Worm (Caenorhabditis elegans) whole organism, L3 larva: ENCODE results near the gene eor-1.
A peak's percentile ranks its signal among the peaks of the same experiment; 100 is the strongest.

Experiments
- R02D3.7 ChIP-seq: fragments of 150-350 bp; optimal IDR thresholded peaks from 2 replicates; lab custom pipeline; 2014; ENCODE audit warnings: missing biosample characterization, missing genetic modification characterization
- ZK546.5 ChIP-seq: sonication (generic microtip); optimal IDR thresholded peaks from 2 replicates; lab custom pipeline; 2017; ENCODE audit warnings: missing biosample characterization, missing genetic modification characterization
- aly-2 ChIP-seq: fragments of 150-350 bp; optimal IDR thresholded peaks from 2 replicates; lab custom pipeline; 2014; ENCODE audit warnings: missing biosample characterization, missing genetic modification characterization
- ama-1 ChIP-seq: fragments of 150-350 bp; optimal IDR thresholded peaks from 2 replicates; lab custom pipeline; 2018
- ceh-16 ChIP-seq: sonication (generic microtip); optimal IDR thresholded peaks from 2 replicates; lab custom pipeline; 2017; ENCODE audit warnings: missing biosample characterization, missing genetic modification characterization
- ceh-28 ChIP-seq: fragments of 150-350 bp; optimal IDR thresholded peaks from 2 replicates; lab custom pipeline; 2014; ENCODE audit warnings: missing biosample characterization, missing genetic modification reagents, missing genetic modification characterization
- ceh-82 ChIP-seq: fragments of 150-350 bp; optimal IDR thresholded peaks from 2 replicates; lab custom pipeline; 2014; ENCODE audit warnings: missing biosample characterization, missing genetic modification characterization
- ceh-9 ChIP-seq: sonication (generic microtip); optimal IDR thresholded peaks from 2 replicates; lab custom pipeline; 2018; ENCODE audit warnings: missing biosample characterization, missing genetic modification characterization
- daf-12 ChIP-seq: fragments of 150-350 bp; optimal IDR thresholded peaks from 2 replicates; lab custom pipeline; 2014; ENCODE audit warnings: missing biosample characterization, missing genetic modification reagents, missing genetic modification characterization
- egl-27 ChIP-seq: sonication (generic microtip); optimal IDR thresholded peaks from 4 replicates; lab custom pipeline; 2017; ENCODE audit warnings: missing biosample characterization, missing genetic modification reagents, missing genetic modification characterization
- egl-5 ChIP-seq: fragments of 150-350 bp; optimal IDR thresholded peaks from 2 replicates; lab custom pipeline; 2017; ENCODE audit warnings: missing biosample characterization, missing genetic modification reagents, missing genetic modification characterization, inconsistent platforms
- elt-1 ChIP-seq: fragments of 150-350 bp; optimal IDR thresholded peaks from 2 replicates; lab custom pipeline; 2014; ENCODE audit warnings: missing biosample characterization, missing genetic modification characterization
- elt-2 ChIP-seq: sonication (generic microtip); optimal IDR thresholded peaks from 2 replicates; lab custom pipeline; 2016; ENCODE audit warnings: missing genetic modification reagents, mild to moderate bottlenecking, missing genetic modification characterization, missing compliant biosample characterization
- elt-3 ChIP-seq, 3 experiments: fragments of 150-350 bp in 1 of 3; sonication (generic microtip) in 2 of 3; optimal IDR thresholded peaks; 2 replicates in 2 of 3; 4 replicates in 1 of 3; lab custom pipeline; 2014 to 2017; ENCODE audit warnings: missing biosample characterization in 3 of 3, missing genetic modification characterization in 3 of 3
- eor-1 ChIP-seq, 2 experiments: fragments of 150-350 bp; optimal IDR thresholded peaks; 2 replicates each; lab custom pipeline; 2014 to 2018; ENCODE audit warnings: missing biosample characterization in 2 of 2, missing genetic modification characterization in 2 of 2
- fkh-10 ChIP-seq: sonication (generic microtip); optimal IDR thresholded peaks from 2 replicates; lab custom pipeline; 2017; ENCODE audit warnings: missing biosample characterization, missing genetic modification reagents, missing genetic modification characterization
- fkh-2 ChIP-seq: fragments of 150-350 bp; optimal IDR thresholded peaks from 2 replicates; lab custom pipeline; 2014; ENCODE audit warnings: missing biosample characterization, missing genetic modification reagents, missing genetic modification characterization
- fos-1 ChIP-seq: fragments of 150-350 bp; optimal IDR thresholded peaks from 2 replicates; lab custom pipeline; 2014; ENCODE audit warnings: missing biosample characterization, missing genetic modification characterization
- hmg-11 ChIP-seq: sonication (generic microtip); optimal IDR thresholded peaks from 2 replicates; lab custom pipeline; 2016; ENCODE audit warnings: missing genetic modification characterization, missing compliant biosample characterization
- jun-1 ChIP-seq: fragments of 150-350 bp; optimal IDR thresholded peaks from 2 replicates; lab custom pipeline; 2014; ENCODE audit warnings: missing biosample characterization, missing genetic modification reagents, missing genetic modification characterization
- lin-15B ChIP-seq: fragments of 150-350 bp; optimal IDR thresholded peaks from 2 replicates; lab custom pipeline; 2014; ENCODE audit warnings: missing biosample characterization, missing genetic modification characterization
- lin-39 ChIP-seq: fragments of 150-350 bp; optimal IDR thresholded peaks from 2 replicates; lab custom pipeline; 2018; ENCODE audit warnings: missing biosample characterization, missing genetic modification reagents, missing genetic modification characterization
- lsy-12 ChIP-seq: sonication (generic microtip); optimal IDR thresholded peaks from 2 replicates; lab custom pipeline; 2016; ENCODE audit warnings: mild to moderate bottlenecking, missing genetic modification characterization, missing compliant biosample characterization
- mdl-1 ChIP-seq: fragments of 150-350 bp; optimal IDR thresholded peaks from 2 replicates; lab custom pipeline; 2014; ENCODE audit warnings: missing biosample characterization, missing genetic modification characterization
- mml-1 ChIP-seq: fragments of 150-350 bp; sonication (generic microtip); optimal IDR thresholded peaks from 3 replicates; lab custom pipeline; 2014; ENCODE audit warnings: missing biosample characterization, missing genetic modification characterization
- nfya-1 ChIP-seq: sonication (generic microtip); optimal IDR thresholded peaks from 2 replicates; lab custom pipeline; 2017; ENCODE audit warnings: missing genetic modification characterization, mild to moderate bottlenecking, missing compliant biosample characterization, antibody characterized with exemption, moderate library complexity; ENCODE audit not compliant: insufficient read depth
- nhr-11 ChIP-seq: fragments of 150-350 bp; optimal IDR thresholded peaks from 2 replicates; lab custom pipeline; 2014; ENCODE audit warnings: missing biosample characterization, missing genetic modification characterization
- nhr-12 ChIP-seq: fragments of 150-350 bp; optimal IDR thresholded peaks from 2 replicates; lab custom pipeline; 2014; ENCODE audit warnings: missing biosample characterization, missing genetic modification characterization
- nhr-23 ChIP-seq: fragments of 150-350 bp; optimal IDR thresholded peaks from 2 replicates; lab custom pipeline; 2014; ENCODE audit warnings: missing biosample characterization, missing genetic modification reagents, missing genetic modification characterization
- nhr-237 ChIP-seq: fragments of 150-350 bp; optimal IDR thresholded peaks from 2 replicates; lab custom pipeline; 2014; ENCODE audit warnings: missing biosample characterization, missing genetic modification characterization
- nhr-25 ChIP-seq: sonication (generic microtip); optimal IDR thresholded peaks from 2 replicates; lab custom pipeline; 2017; ENCODE audit warnings: missing biosample characterization, missing genetic modification characterization
- nhr-28 ChIP-seq: fragments of 150-350 bp; optimal IDR thresholded peaks from 2 replicates; lab custom pipeline; 2014; ENCODE audit warnings: missing biosample characterization, missing genetic modification characterization
- nhr-43 ChIP-seq: sonication (generic microtip); optimal IDR thresholded peaks from 2 replicates; lab custom pipeline; 2016; ENCODE audit warnings: mild to moderate bottlenecking, missing genetic modification characterization, missing compliant biosample characterization; ENCODE audit not compliant: poor library complexity, severe bottlenecking
- nhr-67 ChIP-seq: fragments of 150-350 bp; optimal IDR thresholded peaks from 2 replicates; lab custom pipeline; 2014; ENCODE audit warnings: missing biosample characterization, missing genetic modification characterization
- nhr-76 ChIP-seq: fragments of 150-350 bp; sonication (generic microtip); optimal IDR thresholded peaks from 5 replicates; lab custom pipeline; 2014; ENCODE audit warnings: missing biosample characterization, missing genetic modification characterization
- nhr-77 ChIP-seq: fragments of 150-350 bp; optimal IDR thresholded peaks from 2 replicates; lab custom pipeline; 2014; ENCODE audit warnings: missing biosample characterization, missing genetic modification characterization
- pha-4 ChIP-seq: fragments of 150-350 bp; optimal IDR thresholded peaks from 2 replicates; lab custom pipeline; 2014; ENCODE audit warnings: missing biosample characterization, missing genetic modification reagents, missing genetic modification characterization
- pqm-1 ChIP-seq: fragments of 150-350 bp; optimal IDR thresholded peaks from 2 replicates; lab custom pipeline; 2017; ENCODE audit warnings: missing biosample characterization, missing genetic modification characterization, inconsistent platforms
- sea-2 ChIP-seq: fragments of 150-350 bp; sonication (generic microtip); optimal IDR thresholded peaks from 4 replicates; lab custom pipeline; 2014; ENCODE audit warnings: missing biosample characterization, missing genetic modification reagents, missing genetic modification characterization
- skn-1 ChIP-seq: fragments of 150-350 bp; optimal IDR thresholded peaks from 2 replicates; lab custom pipeline; 2014; ENCODE audit warnings: missing biosample characterization, missing genetic modification characterization
- snpc-4 ChIP-seq: fragments of 150-350 bp; optimal IDR thresholded peaks from 2 replicates; lab custom pipeline; 2014; ENCODE audit warnings: missing biosample characterization, missing genetic modification characterization
- tbx-2 ChIP-seq: sonication (generic microtip); optimal IDR thresholded peaks from 2 replicates; lab custom pipeline; 2016; ENCODE audit warnings: mild to moderate bottlenecking, missing genetic modification characterization, missing compliant biosample characterization
- unc-39 ChIP-seq: sonication (generic microtip); optimal IDR thresholded peaks from 4 replicates; lab custom pipeline; 2017; ENCODE audit warnings: missing biosample characterization, missing genetic modification characterization
- unc-62 ChIP-seq: fragments of 150-350 bp; sonication (generic microtip); optimal IDR thresholded peaks from 4 replicates; lab custom pipeline; 2014; ENCODE audit warnings: missing biosample characterization, missing genetic modification reagents, missing genetic modification characterization
- zag-1 ChIP-seq: fragments of 150-350 bp; optimal IDR thresholded peaks from 2 replicates; lab custom pipeline; 2014; ENCODE audit warnings: missing biosample characterization, missing genetic modification characterization
- ztf-11 ChIP-seq: fragments of 150-350 bp; optimal IDR thresholded peaks from 2 replicates; lab custom pipeline; 2014; ENCODE audit warnings: missing biosample characterization, missing genetic modification characterization
- ztf-4 ChIP-seq: fragments of 150-350 bp; optimal IDR thresholded peaks from 2 replicates; lab custom pipeline; 2014; ENCODE audit warnings: missing biosample characterization, missing genetic modification characterization

The eor-1 gene

DNA sequence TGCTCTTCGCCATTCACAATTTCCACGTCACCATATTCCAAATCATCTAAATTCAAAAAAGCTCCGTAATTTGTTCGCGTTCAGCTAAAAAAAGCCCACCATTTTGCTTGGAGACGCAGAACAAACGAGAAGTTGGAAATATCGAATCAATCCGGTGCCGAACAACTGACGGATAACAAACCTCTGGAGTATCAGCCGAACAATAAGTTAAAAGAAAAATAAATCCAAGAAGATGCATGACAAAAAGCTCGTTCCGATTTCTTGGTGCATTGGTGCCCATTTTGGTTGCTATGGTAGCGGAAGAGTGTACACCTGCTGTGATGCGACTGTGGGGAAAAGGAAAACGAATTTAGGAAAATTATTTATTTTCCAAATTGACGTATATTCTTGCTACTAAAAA is 51.4 kb downstream of the eor-1 start, which contains the start of gene tctn-1:
TSS of gene tctn-1 (minus strand) at position 280 of the 400 bp plus-strand sequence.
- TF ChIP-seq lin-39, result no peak
- TF ChIP-seq lin-15B (tag; lab: Kevin White, UChicago), result peak; percentile 16
- no peak for TF ChIP-seq egl-5 (tag; lab: Kevin White, UChicago)
- TF ChIP-seq R02D3.7 (tag; lab: Kevin White, UChicago), result peak; percentile 36
- TF ChIP-seq ceh-82, result no peak
- no peak for TF ChIP-seq pha-4 (tag; lab: Kevin White, UChicago)
- TF ChIP-seq nhr-11 (tag; lab: Kevin White, UChicago), result no peak
- no peak for TF ChIP-seq fos-1
- TF ChIP-seq tbx-2, result no peak
- TF ChIP-seq nfya-1 (tag; lab: Kevin White, UChicago), result peak; percentile 24
- TF ChIP-seq unc-62 (GFP tag; lab: Kevin White, UChicago), result no peak
- peak; percentile 65 for TF ChIP-seq ama-1 (lab: Kevin White, UChicago)
- TF ChIP-seq skn-1, result no peak
- no peak for TF ChIP-seq egl-27 (tag; lab: Kevin White, UChicago)
- TF ChIP-seq fkh-10 (GFP tag; lab: Kevin White, UChicago), result no peak
- no peak for TF ChIP-seq nhr-23 (tag; lab: Kevin White, UChicago)
- no peak for TF ChIP-seq nhr-25 (tag; lab: Kevin White, UChicago)
- no peak for TF ChIP-seq fkh-2 (tag; lab: Kevin White, UChicago)
- TF ChIP-seq nhr-76, result no peak
- no peak for TF ChIP-seq sea-2 (GFP tag; lab: Kevin White, UChicago)

DNA sequence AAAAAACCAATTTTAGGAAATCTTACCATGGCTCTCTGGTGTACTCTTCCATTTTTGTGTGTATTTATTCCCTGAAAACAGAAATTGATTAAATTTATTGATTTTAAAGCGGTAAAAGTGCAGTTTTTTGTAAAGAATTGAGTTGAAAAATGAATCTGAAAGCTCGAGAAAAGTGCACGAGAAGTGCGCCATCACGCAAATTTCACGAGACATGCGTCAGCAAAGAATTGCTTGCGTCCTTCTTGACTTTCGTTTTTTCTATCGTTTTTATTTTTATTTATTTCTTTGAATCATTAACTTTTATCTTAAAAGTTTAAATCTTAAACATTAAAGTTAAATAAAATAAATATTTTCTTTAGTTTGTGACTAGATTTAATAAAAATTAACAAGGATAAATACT is 53.6 kb downstream of the eor-1 start, which contains the start of gene timm-17B.1:
TSS of gene timm-17B.1 (minus strand) at position 71 of the 400 bp plus-strand sequence.
- no peak for TF ChIP-seq fos-1
- no peak for TF ChIP-seq unc-39 (tag; lab: Kevin White, UChicago)
- no peak for TF ChIP-seq ZK546.5 (tag; lab: Kevin White, UChicago)
- peak; percentile 75 for TF ChIP-seq nhr-43 (tag; lab: Kevin White, UChicago)
- no peak for TF ChIP-seq elt-3 (tag; optimal IDR thresholded peaks at IDR 0.05; lab: Kevin White, UChicago)
- TF ChIP-seq nhr-76, result no peak
- TF ChIP-seq egl-27 (tag; lab: Kevin White, UChicago), result no peak
- peak; percentile 81 for TF ChIP-seq nfya-1 (tag; lab: Kevin White, UChicago)
- TF ChIP-seq daf-12 (tag; lab: Kevin White, UChicago), result no peak
- TF ChIP-seq ztf-11 (tag; lab: Kevin White, UChicago), result no peak
- TF ChIP-seq ztf-4 (tag; lab: Kevin White, UChicago), result no peak
- TF ChIP-seq nhr-25 (tag; lab: Kevin White, UChicago), result peak; percentile 13
- peak; percentile 79 for TF ChIP-seq pha-4 (tag; lab: Kevin White, UChicago)
- no peak for TF ChIP-seq zag-1 (tag; lab: Kevin White, UChicago)
- no peak for TF ChIP-seq nhr-77 (tag; lab: Kevin White, UChicago)
- no peak for TF ChIP-seq fkh-10 (GFP tag; lab: Kevin White, UChicago)
- no peak for TF ChIP-seq mdl-1
- no peak for TF ChIP-seq nhr-11 (tag; lab: Kevin White, UChicago)
- TF ChIP-seq pqm-1 (tag; lab: Kevin White, UChicago), result no peak
- peak; percentile 21 for TF ChIP-seq lsy-12 (tag; lab: Kevin White, UChicago)
- no peak for TF ChIP-seq nhr-28
- TF ChIP-seq tbx-2, result peak; percentile 49
- no peak for TF ChIP-seq nhr-67
- TF ChIP-seq ceh-16, result no peak
- TF ChIP-seq hmg-11 (tag; lab: Kevin White, UChicago), result peak; percentile 45
- peak; percentile 52 for TF ChIP-seq skn-1
- TF ChIP-seq eor-1 (tag; optimal IDR thresholded peaks at IDR 0.05; lab: Kevin White, UChicago), result no peak
- no peak for TF ChIP-seq unc-62 (GFP tag; lab: Kevin White, UChicago)
- peak; percentile 66 for TF ChIP-seq nhr-23 (tag; lab: Kevin White, UChicago)
- no peak for TF ChIP-seq ceh-82
- TF ChIP-seq ceh-9 (tag; lab: Kevin White, UChicago), result no peak
- TF ChIP-seq aly-2, result no peak
- no peak for TF ChIP-seq nhr-12 (tag; lab: Kevin White, UChicago)
- peak; percentile 73 for TF ChIP-seq R02D3.7 (tag; lab: Kevin White, UChicago)
- no peak for TF ChIP-seq egl-5 (tag; lab: Kevin White, UChicago)
- no peak for TF ChIP-seq mml-1 (tag; lab: Kevin White, UChicago)
- peak; percentile 29 for TF ChIP-seq snpc-4
- TF ChIP-seq jun-1 (tag; lab: Kevin White, UChicago), result no peak
- TF ChIP-seq ceh-28, result peak; percentile 57
- TF ChIP-seq elt-2 (tag; lab: Kevin White, UChicago), result peak; percentile 25
- TF ChIP-seq nhr-237 (tag; lab: Kevin White, UChicago), result no peak
- peak; percentile 76 for TF ChIP-seq lin-15B (tag; lab: Kevin White, UChicago)
- TF ChIP-seq sea-2 (GFP tag; lab: Kevin White, UChicago), result no peak
- no peak for TF ChIP-seq elt-1 (tag; lab: Kevin White, UChicago)
- TF ChIP-seq lin-39, result no peak
- no peak for TF ChIP-seq fkh-2 (tag; lab: Kevin White, UChicago)
- no peak for TF ChIP-seq ama-1 (lab: Kevin White, UChicago)
